Fruit fly (Drosophila melanogaster): ENCODE measurements around the gene CG13692.
A peak's percentile ranks its signal among the peaks of the same experiment; 100 is the strongest.

Gene CG13692

dm6 chr2L:429680-430484, 8.3 kb downstream of the CG13692 start (continued):
- TF ChIP-seq NfI (GFP tag; optimal IDR thresholded peaks at IDR 0.05): peak; percentile 28
- TF ChIP-seq Fer3 (tag; optimal IDR thresholded peaks at IDR 0.05): peak; percentile 10
- TF ChIP-seq insv (GFP tag; optimal IDR thresholded peaks at IDR 0.05): no peak
- peak; percentile 60 for TF ChIP-seq CG32532 (GFP tag; IDR thresholded peaks at IDR 0.05)
- TF ChIP-seq Sin3A (optimal IDR thresholded peaks at IDR 0.05): no peak
- TF ChIP-seq onecut (GFP tag; IDR thresholded peaks at IDR 0.05): 0 out of 2 replicates have a peak, but pooled peaks have one; percentile 6
- peak; percentile 50 for TF ChIP-seq oc (tag; optimal IDR thresholded peaks at IDR 0.05)
- TF ChIP-seq NC2α (GFP tag; optimal IDR thresholded peaks at IDR 0.05): no peak
- peak; percentile 66 for TF ChIP-seq CG9215 (GFP tag; IDR thresholded peaks at IDR 0.05)
- TF ChIP-seq Gug (GFP tag; IDR thresholded peaks at IDR 0.05): peak; percentile 61
- peak; percentile 47 for TF ChIP-seq CG3281 (GFP tag; optimal IDR thresholded peaks at IDR 0.05)
- TF ChIP-seq Hr78 (GFP tag; optimal IDR thresholded peaks at IDR 0.05): peak in 1 of 2 experiments; percentile 89
- TF ChIP-seq zfh2 (GFP tag; optimal IDR thresholded peaks at IDR 0.05): peak; percentile 43
- TF ChIP-seq Dip2 (GFP tag; IDR thresholded peaks at IDR 0.05): no peak
- TF ChIP-seq CG6683 (GFP tag; optimal IDR thresholded peaks at IDR 0.05): no peak
- TF ChIP-seq CG18599 (GFP tag; optimal IDR thresholded peaks at IDR 0.05): peak; percentile 27
- TF ChIP-seq fd96Cb (tag; optimal IDR thresholded peaks at IDR 0.05): peak; percentile 62
- no peak for TF ChIP-seq CG12236 (GFP tag; optimal IDR thresholded peaks at IDR 0.05)
- peak; percentile 56 for TF ChIP-seq Dad (GFP tag; optimal IDR thresholded peaks at IDR 0.05)
- TF ChIP-seq ERR (GFP tag; optimal IDR thresholded peaks at IDR 0.05): peak; percentile 38
- no peak for TF ChIP-seq CrebB (tag; optimal IDR thresholded peaks at IDR 0.05)
- TF ChIP-seq stc (GFP tag; IDR thresholded peaks at IDR 0.05): no peak
- TF ChIP-seq CG2120 (GFP tag; optimal IDR thresholded peaks at IDR 0.05): peak; percentile 79
- TF ChIP-seq Ssrp (tag; optimal IDR thresholded peaks at IDR 0.05): peak; percentile 36
- TF ChIP-seq CG43689 (GFP tag; IDR thresholded peaks at IDR 0.05): no peak
- peak; percentile 51 for TF ChIP-seq Xbp1 (GFP tag; optimal IDR thresholded peaks at IDR 0.05)
- TF ChIP-seq disco-r (GFP tag; optimal IDR thresholded peaks at IDR 0.05): no peak
- TF ChIP-seq rib (GFP tag; IDR thresholded peaks at IDR 0.05): peak; percentile 55
- no peak for TF ChIP-seq gce (GFP tag; IDR thresholded peaks at IDR 0.05)
- no peak for TF ChIP-seq so (GFP tag; IDR thresholded peaks at IDR 0.05)
- no peak for TF ChIP-seq fru (optimal IDR thresholded peaks at IDR 0.05)
- TF ChIP-seq HLHmδ (GFP tag; optimal IDR thresholded peaks at IDR 0.05): no peak
- TF ChIP-seq nom (GFP tag; optimal IDR thresholded peaks at IDR 0.05): peak; percentile 10
- no peak for TF ChIP-seq ro (GFP tag; IDR thresholded peaks at IDR 0.05)
- TF ChIP-seq Six4 (GFP tag; optimal IDR thresholded peaks at IDR 0.05): peak; percentile 34
- no peak for TF ChIP-seq Ets97D (GFP tag; optimal IDR thresholded peaks at IDR 0.05)
- TF ChIP-seq Poxn (GFP tag; IDR thresholded peaks at IDR 0.05): no peak
- TF ChIP-seq CG10321 (GFP tag; IDR thresholded peaks at IDR 0.05): no peak
- peak; percentile 23 for TF ChIP-seq crc (GFP tag; optimal IDR thresholded peaks at IDR 0.05)
- peak; percentile 40 for TF ChIP-seq CG11504 (tag; optimal IDR thresholded peaks at IDR 0.05)
- TF ChIP-seq CG2712 (tag; optimal IDR thresholded peaks at IDR 0.05): peak; percentile 80
- no peak for TF ChIP-seq CG7372 (GFP tag; IDR thresholded peaks at IDR 0.05)
- TF ChIP-seq CG9609 (GFP tag; optimal IDR thresholded peaks at IDR 0.05): peak; percentile 41
- no peak for TF ChIP-seq sens-2 (GFP tag; IDR thresholded peaks at IDR 0.05)
- no peak for TF ChIP-seq nau (GFP tag; optimal IDR thresholded peaks at IDR 0.05)
- TF ChIP-seq danr (GFP tag; IDR thresholded peaks at IDR 0.05): no peak
- 0 out of 3 replicates have a peak, but pooled peaks have one; percentile 31 for TF ChIP-seq H15 (GFP tag; IDR thresholded peaks at IDR 0.05)
- TF ChIP-seq ftz-f1 (GFP tag; optimal IDR thresholded peaks at IDR 0.05): no peak
- peak; percentile 58 for TF ChIP-seq sd (tag; optimal IDR thresholded peaks at IDR 0.05)
- no peak for TF ChIP-seq cad (GFP tag; optimal IDR thresholded peaks at IDR 0.05)
- TF ChIP-seq mirr (GFP tag; optimal IDR thresholded peaks at IDR 0.05): no peak

All from whole organism, embryonic.